Fruit fly (Drosophila melanogaster) S2 (cell line): ENCODE results near the gene dally.

Experiments used
- CG8478 ChIP-seq: fragments of >200 bp; optimal IDR thresholded peaks from 2 replicates; lab custom pipeline; 2018
- CTCF ChIP-seq, 2 experiments: fragments of >200 bp; optimal IDR thresholded peaks; 2 replicates each; lab custom pipeline; 2018

DNA sequence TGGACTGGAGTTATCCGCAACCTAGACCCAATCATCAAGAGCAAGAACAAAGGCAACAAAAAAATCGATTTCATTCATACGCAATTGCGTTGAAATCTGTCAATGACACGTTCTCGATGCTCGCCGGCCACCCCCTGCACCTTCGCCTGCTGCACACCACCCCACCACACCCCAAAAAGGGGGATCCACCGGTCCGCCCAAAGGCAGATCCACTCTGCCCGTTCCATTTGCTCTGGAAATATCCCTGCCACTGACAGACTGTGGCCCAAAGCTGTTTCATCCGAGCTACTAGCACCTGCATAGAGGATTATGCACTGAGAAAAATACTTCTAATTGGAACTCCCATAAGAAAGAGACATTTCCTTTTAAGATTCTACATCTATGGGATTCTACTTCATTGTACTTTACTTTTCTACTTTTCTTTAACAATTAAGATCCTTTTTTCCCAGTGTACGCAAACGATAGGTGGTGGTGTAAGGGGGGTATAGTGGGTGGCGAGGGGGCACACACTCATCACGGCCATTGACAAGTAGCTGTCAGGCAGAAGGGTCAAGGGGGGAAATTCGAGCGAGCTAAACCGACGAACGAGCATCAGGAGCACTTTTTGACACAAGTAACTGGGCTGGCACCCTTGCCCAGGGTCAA, 3.5 kb upstream of the dally start:
- TF ChIP-seq CG8478 (lab: Kevin White, UChicago) (no peak), CTCF (optimal IDR thresholded peaks at IDR 0.05; lab: Kevin White, UChicago) (no peak)
